Worm (Caenorhabditis elegans) whole organism, midembryonic: ENCODE measurements around the gene spp-16.

Experiments used
- T22C8.4 ChIP-seq: fragments of 200-800 bp; sonication (Bioruptor generic); IDR thresholded peaks from 2 replicates; pipeline ENCODE4 v1.3.6; 2022; ENCODE audit warnings: missing genetic modification characterization, missing compliant biosample characterization
- cog-1 ChIP-seq: sonication (generic microtip); optimal IDR thresholded peaks from 2 replicates; lab custom pipeline; 2016; ENCODE audit warnings: missing genetic modification characterization, missing compliant biosample characterization
- klf-2 ChIP-seq: fragments of 200-800 bp; sonication (Bioruptor generic); conservative IDR thresholded peaks from 2 replicates; pipeline ENCODE4 v1.3.6; 2022; ENCODE audit warnings: missing genetic modification reagents, missing genetic modification characterization, missing compliant biosample characterization
- ref-1 ChIP-seq: fragments of 200-800 bp; sonication (Bioruptor generic); conservative IDR thresholded peaks from 2 replicates; pipeline ENCODE4 v1.3.6; 2022; ENCODE audit warnings: missing genetic modification reagents, missing genetic modification characterization, missing compliant biosample characterization
- tab-1 ChIP-seq: fragments of 200-800 bp; sonication (Bioruptor generic); IDR thresholded peaks from 2 replicates; pipeline ENCODE4 v1.3.6; 2022; ENCODE audit warnings: missing genetic modification characterization, missing compliant biosample characterization
- ztf-29 ChIP-seq: fragments of 200-800 bp; sonication (Bioruptor generic); IDR thresholded peaks from 2 replicates; pipeline ENCODE4 v1.3.6; 2022; ENCODE audit warnings: missing genetic modification reagents, missing genetic modification characterization, missing compliant biosample characterization

DNA sequence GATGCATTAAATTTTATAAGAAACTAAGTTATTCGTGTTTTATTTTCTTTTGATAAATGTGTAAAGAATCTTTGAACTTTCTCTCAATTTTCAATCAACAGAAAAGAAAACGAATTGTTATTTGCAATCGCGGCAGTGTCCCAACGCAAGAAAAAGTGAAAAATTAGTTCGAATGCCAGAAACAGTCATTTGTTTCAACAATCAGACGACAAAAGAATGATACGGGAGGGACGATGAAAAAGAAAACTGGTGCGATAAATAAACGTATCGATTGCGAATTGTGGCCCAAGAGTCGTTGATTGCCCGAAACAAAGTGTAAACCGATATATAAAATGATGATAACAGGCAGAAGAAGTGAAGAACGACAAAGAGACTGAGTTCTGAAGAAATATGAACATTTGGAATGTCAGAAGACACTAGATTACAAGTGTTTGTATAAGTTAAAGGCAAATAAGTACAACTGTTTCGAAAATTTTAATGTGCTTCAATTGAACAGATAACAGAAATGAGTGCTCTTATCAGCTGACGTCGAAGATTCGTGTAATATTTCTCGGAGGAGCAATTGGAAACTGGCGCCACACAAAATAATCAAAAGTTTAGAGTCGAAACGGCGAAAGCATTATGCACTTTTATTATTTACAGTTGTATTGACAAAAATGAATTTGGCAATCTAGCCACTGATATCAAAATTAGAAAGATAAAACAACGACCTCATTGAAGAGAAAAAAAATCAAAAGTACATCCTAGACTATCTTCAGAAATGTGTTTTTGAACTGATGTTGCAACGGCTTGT, 23.1 kb downstream of the spp-16 start:
- TF ChIP-seq ref-1 (GFP tag; lab: Robert Waterston, UW), result no peak
- TF ChIP-seq klf-2 (GFP tag; lab: Robert Waterston, UW), result no peak
- no peak for TF ChIP-seq tab-1 (GFP tag; lab: Robert Waterston, UW)
- TF ChIP-seq T22C8.4 (GFP tag; lab: Robert Waterston, UW), result no peak
- TF ChIP-seq ztf-29 (GFP tag; lab: Robert Waterston, UW), result no peak
- TF ChIP-seq cog-1, result no peak
